Fruit fly (Drosophila melanogaster) whole organism, wandering third instar larva: ENCODE data around the gene TTLL3B.
A peak's percentile ranks its signal among the peaks of the same experiment; 100 is the strongest.

ENCODE experiments used
- Abd-B ChIP-seq: fragments of >200 bp; optimal IDR thresholded peaks from 2 replicates; lab custom pipeline; 2017; ENCODE audit warnings: missing biosample characterization, missing genetic modification characterization
- CG32264 ChIP-seq: fragments of 200-800 bp; sonication (Bioruptor generic); optimal IDR thresholded peaks from 2 replicates; lab custom pipeline; 2016; ENCODE audit warnings: missing biosample characterization, missing genetic modification characterization
- CG9705 ChIP-seq: fragments of 200-800 bp; sonication (Bioruptor generic); optimal IDR thresholded peaks from 2 replicates; lab custom pipeline; 2018; ENCODE audit warnings: missing biosample characterization, mild to moderate bottlenecking, missing genetic modification characterization
- CrebA ChIP-seq: fragments of 200-800 bp; sonication (Bioruptor generic); optimal IDR thresholded peaks from 2 replicates; lab custom pipeline; 2016; ENCODE audit warnings: missing biosample characterization, mild to moderate bottlenecking, missing genetic modification characterization, borderline replicate concordance
- Dfd ChIP-seq: fragments of >200 bp; optimal IDR thresholded peaks from 2 replicates; lab custom pipeline; 2017; ENCODE audit warnings: missing biosample characterization, missing genetic modification characterization
- Dif ChIP-seq: fragments of 200-275, 200-300 bp; sonication (Bioruptor generic); optimal IDR thresholded peaks from 2 replicates; lab custom pipeline; 2018; ENCODE audit warnings: missing biosample characterization, missing genetic modification characterization; ENCODE audit not compliant: partially characterized antibody
- GATAd ChIP-seq: sonication (Bioruptor generic); optimal IDR thresholded peaks from 2 replicates; lab custom pipeline; 2016; ENCODE audit warnings: missing biosample characterization, missing genetic modification characterization
- HLH106 ChIP-seq: fragments of 200-800 bp; optimal IDR thresholded peaks from 3 replicates; lab custom pipeline; 2019; ENCODE audit warnings: missing biosample characterization, mild to moderate bottlenecking, missing genetic modification characterization, moderate library complexity
- Hnf4 ChIP-seq: fragments of 200-800 bp; sonication (Bioruptor generic); optimal IDR thresholded peaks from 2 replicates; lab custom pipeline; 2016; ENCODE audit warnings: missing biosample characterization, mild to moderate bottlenecking, missing genetic modification characterization
- Hr78 ChIP-seq: fragments of >200 bp; optimal IDR thresholded peaks from 2 replicates; lab custom pipeline; 2017; ENCODE audit warnings: missing biosample characterization, missing genetic modification characterization
- Mio ChIP-seq: sonication (Bioruptor generic); optimal IDR thresholded peaks from 2 replicates; lab custom pipeline; 2016; ENCODE audit warnings: missing biosample characterization, missing genetic modification characterization
- Myc ChIP-seq: fragments of >200 bp; optimal IDR thresholded peaks from 2 replicates; lab custom pipeline; 2017
- N ChIP-seq: fragments of >200 bp; optimal IDR thresholded peaks from 2 replicates; lab custom pipeline; 2018; ENCODE audit warnings: missing biosample characterization, missing external identifiers, missing genetic modification characterization
- OdsH ChIP-seq: fragments of 200-800 bp; sonication (Bioruptor generic); optimal IDR thresholded peaks from 2 replicates; lab custom pipeline; 2016; ENCODE audit warnings: missing biosample characterization, mild to moderate bottlenecking, missing genetic modification characterization
- Rel ChIP-seq, 2 experiments: fragments of 200-800 bp; sonication (Bioruptor generic) in 1 of 2; optimal IDR thresholded peaks; 2 replicates in 1 of 2; 3 replicates in 1 of 2; lab custom pipeline; 2016 to 2019; ENCODE audit warnings: mild to moderate bottlenecking in 2 of 2, missing biosample characterization in 2 of 2, missing genetic modification characterization in 2 of 2, moderate library complexity in 1 of 2
- Sp1 ChIP-seq: fragments of 200-800 bp; sonication (Bioruptor generic); optimal IDR thresholded peaks from 3 replicates; lab custom pipeline; 2019; ENCODE audit warnings: missing biosample characterization, mild to moderate bottlenecking, missing genetic modification characterization, moderate library complexity
- Vsx2 ChIP-seq: fragments of 200-300, 225-300 bp; sonication (Bioruptor generic); optimal IDR thresholded peaks from 2 replicates; lab custom pipeline; 2018; ENCODE audit warnings: missing biosample characterization, missing genetic modification characterization; ENCODE audit not compliant: partially characterized antibody
- br ChIP-seq: fragments of 200-800 bp; sonication (Bioruptor generic); optimal IDR thresholded peaks from 2 replicates; lab custom pipeline; 2016; ENCODE audit warnings: missing biosample characterization, missing genetic modification characterization
- brk ChIP-seq: fragments of 200-800 bp; sonication (Bioruptor generic); optimal IDR thresholded peaks from 2 replicates; lab custom pipeline; 2016; ENCODE audit warnings: missing biosample characterization, mild to moderate bottlenecking, missing genetic modification characterization
- dl ChIP-seq, 2 experiments: fragments of 175-275, 200-275 bp in 1 of 2; fragments of 200-275 bp in 1 of 2; sonication (Bioruptor generic); optimal IDR thresholded peaks; lab custom pipeline; 2018; ENCODE audit warnings: mild to moderate bottlenecking in 2 of 2, missing biosample characterization in 2 of 2, missing genetic modification characterization in 2 of 2, moderate library complexity in 2 of 2; ENCODE audit not compliant: partially characterized antibody in 2 of 2, insufficient read depth in 1 of 2
- dmrt93B ChIP-seq: fragments of 200-800 bp; sonication (Bioruptor generic); optimal IDR thresholded peaks from 2 replicates; lab custom pipeline; 2018; ENCODE audit warnings: missing biosample characterization, mild to moderate bottlenecking, missing genetic modification characterization
- dsf ChIP-seq: sonication (Bioruptor generic); optimal IDR thresholded peaks from 2 replicates; lab custom pipeline; 2016; ENCODE audit warnings: missing biosample characterization, missing genetic modification characterization, borderline replicate concordance
- ey ChIP-seq: fragments of 200-800 bp; sonication (Bioruptor generic); optimal IDR thresholded peaks from 2 replicates; lab custom pipeline; 2016; ENCODE audit warnings: missing biosample characterization, missing genetic modification characterization
- foxo ChIP-seq, 2 experiments: fragments of 200-800 bp; sonication (Bioruptor generic); optimal IDR thresholded peaks; 2 replicates in 1 of 2; 3 replicates in 1 of 2; lab custom pipeline; 2016 to 2017; ENCODE audit warnings: missing biosample characterization in 2 of 2, missing genetic modification characterization in 2 of 2
- fru ChIP-seq: fragments of 200-800 bp; sonication (Bioruptor generic); optimal IDR thresholded peaks from 3 replicates; lab custom pipeline; 2016; ENCODE audit warnings: missing biosample characterization, mild to moderate bottlenecking, missing genetic modification characterization
- h ChIP-seq: fragments of 200-800 bp; sonication (Bioruptor generic); optimal IDR thresholded peaks from 3 replicates; lab custom pipeline; 2016; ENCODE audit warnings: missing biosample characterization, mild to moderate bottlenecking, missing genetic modification characterization
- jim ChIP-seq: fragments of 175-275, 200-325 bp; sonication (Bioruptor generic); optimal IDR thresholded peaks from 2 replicates; lab custom pipeline; 2016; ENCODE audit warnings: missing biosample characterization, mild to moderate bottlenecking, missing genetic modification characterization
- lola ChIP-seq: fragments of >200 bp; optimal IDR thresholded peaks from 2 replicates; lab custom pipeline; 2017; ENCODE audit warnings: missing biosample characterization, missing genetic modification characterization
- pan ChIP-seq: fragments of >200 bp; optimal IDR thresholded peaks from 2 replicates; lab custom pipeline; 2017
- psq ChIP-seq: fragments of 200-800 bp; sonication (Bioruptor generic); optimal IDR thresholded peaks from 3 replicates; lab custom pipeline; 2017; ENCODE audit warnings: missing biosample characterization, mild to moderate bottlenecking, missing genetic modification characterization, moderate library complexity
- rgr ChIP-seq: fragments of 200-800 bp; sonication (Bioruptor generic); optimal IDR thresholded peaks from 3 replicates; lab custom pipeline; 2016; ENCODE audit warnings: missing biosample characterization, mild to moderate bottlenecking, missing genetic modification characterization
- sage ChIP-seq: fragments of 200-800 bp; sonication (Bioruptor generic); optimal IDR thresholded peaks from 2 replicates; lab custom pipeline; 2016; ENCODE audit warnings: missing biosample characterization, mild to moderate bottlenecking, missing genetic modification characterization
- sv ChIP-seq: fragments of 200-800 bp; sonication (Bioruptor generic); optimal IDR thresholded peaks from 3 replicates; lab custom pipeline; 2016; ENCODE audit warnings: missing biosample characterization, missing genetic modification characterization
- tai ChIP-seq: sonication (Bioruptor generic); optimal IDR thresholded peaks from 2 replicates; lab custom pipeline; 2016; ENCODE audit warnings: missing biosample characterization, missing genetic modification characterization
- usp ChIP-seq: fragments of >200 bp; optimal IDR thresholded peaks from 2 replicates; lab custom pipeline; 2017; ENCODE audit warnings: missing biosample characterization, missing genetic modification characterization
- woc ChIP-seq: sonication (Bioruptor generic); optimal IDR thresholded peaks from 2 replicates; lab custom pipeline; 2016; ENCODE audit warnings: missing biosample characterization, mild to moderate bottlenecking, missing genetic modification characterization

TTLL3B gene

dm6 chr2L:6716182-6716770, 16.4 kb upstream of the TTLL3B start, which contains the start of gene AkhR:
Gene AkhR (minus strand): TSS chr2L:6716186.
- TF ChIP-seq Hnf4 (GFP tag; lab: Kevin White, UChicago) (no peak), ey (no peak), CG32264 (GFP tag; lab: Kevin White, UChicago) (no peak), CG9705 (GFP tag; lab: Kevin White, UChicago) (no peak), Rel (GFP tag; optimal IDR thresholded peaks at IDR 0.05; lab: Kevin White, UChicago) (no peak), Rel (tag; optimal IDR thresholded peaks at IDR 0.05; lab: Kevin White, UChicago) (no peak), h (no peak), psq (GFP tag; lab: Kevin White, UChicago) (no peak), lola (GFP tag; lab: Kevin White, UChicago) (no peak)

dm6 chr2L:6716921-6717320, 15.7 kb upstream of the TTLL3B start:
- peak; percentile 35 for TF ChIP-seq N (GFP tag; lab: Kevin White, UChicago)
- no peak for TF ChIP-seq dmrt93B (GFP tag; lab: Kevin White, UChicago)
- TF ChIP-seq Myc (lab: Kevin White, UChicago) = peak; percentile 70

dm6 chr2L:6717460-6717859, 15.2 kb upstream of the TTLL3B start, which contains the start of gene Aatf:
Gene Aatf (plus strand): TSS chr2L:6717625.
- no peak for TF ChIP-seq foxo (GFP tag; optimal IDR thresholded peaks at IDR 0.05; lab: Kevin White, UChicago)
- TF ChIP-seq tai (GFP tag; lab: Kevin White, UChicago) = no peak

dm6 chr2L:6721710-6722109, 11.0 kb upstream of the TTLL3B start:
- TF ChIP-seq Mio (GFP tag; lab: Kevin White, UChicago) (no peak), Myc (lab: Kevin White, UChicago) (no peak), usp (no peak), dsf (GFP tag; lab: Kevin White, UChicago) (no peak), h (no peak), fru (no peak), sv (GFP tag; lab: Kevin White, UChicago) (no peak), foxo (GFP tag; optimal IDR thresholded peaks at IDR 0.05; lab: Kevin White, UChicago) (no peak), CG32264 (GFP tag; lab: Kevin White, UChicago) (no peak), HLH106 (tag; lab: Kevin White, UChicago) (no peak)

- no peak for TF ChIP-seq sv (GFP tag; lab: Kevin White, UChicago)
- TF ChIP-seq Rel (GFP tag; optimal IDR thresholded peaks at IDR 0.05; lab: Kevin White, UChicago) = no peak
- TF ChIP-seq Rel (tag; optimal IDR thresholded peaks at IDR 0.05; lab: Kevin White, UChicago) = no peak
- no peak for TF ChIP-seq dl (GFP tag; optimal IDR thresholded peaks at IDR 0.05; lab: Kevin White, UChicago; ENCODE audit: insufficient read depth in 1 of 2, partially characterized antibody in 2 of 2)
- no peak for TF ChIP-seq Sp1 (GFP tag; lab: Kevin White, UChicago)
- no peak for TF ChIP-seq usp
- TF ChIP-seq sage (GFP tag; lab: Kevin White, UChicago) = peak; percentile 39
- no peak for TF ChIP-seq jim (GFP tag; lab: Kevin White, UChicago)
- TF ChIP-seq Hr78 (GFP tag; lab: Kevin White, UChicago) = no peak
- no peak for TF ChIP-seq N (GFP tag; lab: Kevin White, UChicago)
- peak; percentile 0 for TF ChIP-seq dsf (GFP tag; lab: Kevin White, UChicago)
- no peak for TF ChIP-seq GATAd
- TF ChIP-seq CrebA (GFP tag; lab: Kevin White, UChicago) = no peak
- no peak for TF ChIP-seq CG9705 (GFP tag; lab: Kevin White, UChicago)
- TF ChIP-seq fru = peak; percentile 14
- TF ChIP-seq CG32264 (GFP tag; lab: Kevin White, UChicago) = no peak
- TF ChIP-seq Dif (GFP tag; lab: Kevin White, UChicago) = no peak
- TF ChIP-seq Hnf4 (GFP tag; lab: Kevin White, UChicago) = no peak
- TF ChIP-seq h = peak; percentile 44
- no peak for TF ChIP-seq psq (GFP tag; lab: Kevin White, UChicago)
- no peak for TF ChIP-seq woc (GFP tag; lab: Kevin White, UChicago)
- no peak for TF ChIP-seq ey
- peak; percentile 41 for TF ChIP-seq rgr
- no peak for TF ChIP-seq pan (lab: Kevin White, UChicago)
- TF ChIP-seq Dfd (GFP tag; lab: Kevin White, UChicago) = no peak
- no peak for TF ChIP-seq OdsH (GFP tag; lab: Kevin White, UChicago)
- no peak for TF ChIP-seq brk (GFP tag; lab: Kevin White, UChicago)
- peak; percentile 82 for TF ChIP-seq Vsx2 (GFP tag; lab: Kevin White, UChicago)
- TF ChIP-seq br = peak; percentile 13
- no peak for TF ChIP-seq Myc (lab: Kevin White, UChicago)
- TF ChIP-seq dmrt93B (GFP tag; lab: Kevin White, UChicago) = no peak
- no peak for TF ChIP-seq HLH106 (tag; lab: Kevin White, UChicago)
- TF ChIP-seq foxo (GFP tag; optimal IDR thresholded peaks at IDR 0.05; lab: Kevin White, UChicago) = no peak
- TF ChIP-seq Abd-B = no peak
These were observed 9.6 kb upstream of the TTLL3B start, which contains the start of gene homer for dm6 chr2L:6722822-6723749. Gene homer (minus strand): TSS chr2L:6723359.
